Worm (Caenorhabditis elegans) whole organism, mixed stage, embryonic: ENCODE measurements around the gene cyn-4.

Experiments
- M03D4.4 ChIP-seq: sonication (generic microtip); optimal IDR thresholded peaks from 2 replicates; lab custom pipeline; 2017; ENCODE audit warnings: mild to moderate bottlenecking, missing genetic modification characterization, missing compliant biosample characterization
- nhr-237 ChIP-seq: fragments of 150-350 bp; optimal IDR thresholded peaks from 2 replicates; lab custom pipeline; 2014; ENCODE audit warnings: missing biosample characterization, missing genetic modification characterization
- nhr-28 ChIP-seq: fragments of 150-350 bp; optimal IDR thresholded peaks from 2 replicates; lab custom pipeline; 2014; ENCODE audit warnings: missing biosample characterization, missing genetic modification characterization
- pha-4 ChIP-seq: fragments of 150-350 bp; optimal IDR thresholded peaks from 2 replicates; lab custom pipeline; 2018; ENCODE audit warnings: missing biosample characterization, missing genetic modification reagents, missing genetic modification characterization
- unc-39 ChIP-seq: fragments of 150-350 bp; optimal IDR thresholded peaks from 2 replicates; lab custom pipeline; 2014; ENCODE audit warnings: missing biosample characterization, missing genetic modification characterization
- unc-62 ChIP-seq: fragments of 150-350 bp; optimal IDR thresholded peaks from 2 replicates; lab custom pipeline; 2014; ENCODE audit warnings: missing biosample characterization, missing genetic modification reagents, missing genetic modification characterization

- TF ChIP-seq unc-39 (tag; lab: Kevin White, UChicago) (no peak), unc-62 (GFP tag; lab: Kevin White, UChicago) (no peak), M03D4.4 (tag; lab: Kevin White, UChicago) (no peak), nhr-237 (tag; lab: Kevin White, UChicago) (peak; percentile 28), nhr-28 (tag; lab: Kevin White, UChicago) (no peak), pha-4 (peak; percentile 75)
Observed at ce11 chrII:10872541-10872940, at the start of gene cyn-4, which contains the start of gene copz-1.
